Worm (Caenorhabditis elegans): ENCODE measurements around the gene srh-277.

- TF ChIP-seq hnd-1 (tag; optimal IDR thresholded peaks at IDR 0.05) (no peak), ama-1 (optimal IDR thresholded peaks at IDR 0.05) (no peak), flt-1 (GFP tag; IDR thresholded peaks at IDR 0.05) (no peak), tbx-11 (GFP tag; IDR thresholded peaks at IDR 0.05) (no peak), ets-7 (tag; optimal IDR thresholded peaks at IDR 0.05) (no peak), tbx-37 (GFP tag; conservative IDR thresholded peaks at IDR 0.05) (no peak), ceh-13 (GFP tag; optimal IDR thresholded peaks at IDR 0.05) (no peak), ceh-36 (tag; optimal IDR thresholded peaks at IDR 0.05) (no peak), tra-4 (tag; optimal IDR thresholded peaks at IDR 0.05) (no peak), aly-1 (tag; optimal IDR thresholded peaks at IDR 0.05) (no peak), scrt-1 (GFP tag; IDR thresholded peaks at IDR 0.05) (no peak), F13C5.2 (tag; optimal IDR thresholded peaks at IDR 0.05) (no peak), hmbx-1 (tag; optimal IDR thresholded peaks at IDR 0.05) (no peak)
Measured at ce11 chrV:16141071-16141470, 41.9 kb upstream of the srh-277 start, which contains the start of gene clc-32.

Data from whole organism, early embryonic.